Fruit fly (Drosophila melanogaster): ENCODE data around the gene Nep4.

The Nep4 gene

dm6 chr3R:20659804-20660203 lies at the start of gene Nep4:
Gene Nep4 (minus strand): TSS chr3R:20659904.
- no peak for TF ChIP-seq noc (tag; optimal IDR thresholded peaks at IDR 0.05)

- no peak for TF ChIP-seq noc (tag; optimal IDR thresholded peaks at IDR 0.05)
These were observed 17.5 kb upstream of the Nep4 start, which contains the start of gene CG4000 for dm6 chr3R:20677251-20677650. Gene CG4000 (minus strand): TSS chr3R:20677351.

dm6 chr3R:20675772-20676171 lies 16.1 kb upstream of the Nep4 start:
- TF ChIP-seq noc (tag; optimal IDR thresholded peaks at IDR 0.05) = no peak

dm6 chr3R:20669040-20669621 lies 9.4 kb upstream of the Nep4 start, which contains the start of gene Cpr92F:
Gene Cpr92F (plus strand): TSS chr3R:20669571.
- no peak for TF ChIP-seq noc (tag; optimal IDR thresholded peaks at IDR 0.05)

dm6 chr3R:20656649-20657048 lies 3.1 kb downstream of the Nep4 start:
- no peak for TF ChIP-seq noc (tag; optimal IDR thresholded peaks at IDR 0.05)

- no peak for TF ChIP-seq noc (tag; optimal IDR thresholded peaks at IDR 0.05)
These were observed 7.4 kb downstream of the Nep4 start, which contains the start of gene GluRIID for dm6 chr3R:20652350-20652749. Gene GluRIID (minus strand): TSS chr3R:20652450.

- no peak for TF ChIP-seq noc (tag; optimal IDR thresholded peaks at IDR 0.05)
These were observed 11.1 kb downstream of the Nep4 start, which contains the start of gene GluRIIE for dm6 chr3R:20648616-20649015. Gene GluRIIE (minus strand): TSS chr3R:20648716.

dm6 chr3R:20635735-20636134 lies 24.0 kb downstream of the Nep4 start:
- no peak for TF ChIP-seq noc (tag; optimal IDR thresholded peaks at IDR 0.05)

dm6 chr3R:20634674-20635594 lies 24.8 kb downstream of the Nep4 start, which contains the start of the genes Pi3K92E and Lrrk:
Gene Pi3K92E (minus strand): TSS chr3R:20634732.
Gene Lrrk (plus strand): TSS chr3R:20635480.
- TF ChIP-seq noc (tag; optimal IDR thresholded peaks at IDR 0.05) = no peak

- no peak for TF ChIP-seq noc (tag; optimal IDR thresholded peaks at IDR 0.05)
These were observed 25.7 kb downstream of the Nep4 start for dm6 chr3R:20633984-20634446.

- TF ChIP-seq noc (tag; optimal IDR thresholded peaks at IDR 0.05) = no peak
These were observed 33.6 kb downstream of the Nep4 start for dm6 chr3R:20626123-20626522.

- no peak for TF ChIP-seq noc (tag; optimal IDR thresholded peaks at IDR 0.05)
These were observed 37.2 kb downstream of the Nep4 start for dm6 chr3R:20622297-20623168.

- no peak for TF ChIP-seq noc (tag; optimal IDR thresholded peaks at IDR 0.05)
These were observed 37.9 kb downstream of the Nep4 start, which contains the start of gene H for dm6 chr3R:20621805-20622286. Gene H (plus strand): TSS chr3R:20621938.

- no peak for TF ChIP-seq noc (tag; optimal IDR thresholded peaks at IDR 0.05)
These were observed 40.8 kb downstream of the Nep4 start for dm6 chr3R:20618947-20619346.

- no peak for TF ChIP-seq noc (tag; optimal IDR thresholded peaks at IDR 0.05)
These were observed 42.1 kb downstream of the Nep4 start, which contains the start of gene CG5466 for dm6 chr3R:20617583-20617982. Gene CG5466 (plus strand): TSS chr3R:20617883.

Data from whole organism, larva.